Worm (Caenorhabditis elegans) whole organism, L4 larva: Measurements from ENCODE around the gene C04H5.7.

Source experiments
- aha-1 ChIP-seq: fragments of 150-350 bp; peaks from one replicate; lab custom pipeline; 2014; ENCODE audit warnings: missing biosample characterization, missing genetic modification characterization
- aly-2 ChIP-seq: sonication (generic microtip); optimal IDR thresholded peaks from 2 replicates; lab custom pipeline; 2018; ENCODE audit warnings: missing biosample characterization, missing genetic modification characterization
- daf-12 ChIP-seq: fragments of 150-350 bp; optimal IDR thresholded peaks from 2 replicates; lab custom pipeline; 2014; ENCODE audit warnings: missing biosample characterization, missing genetic modification reagents, missing genetic modification characterization
- lin-15B ChIP-seq: fragments of 150-350 bp; sonication (generic microtip); optimal IDR thresholded peaks from 3 replicates; lab custom pipeline; 2014; ENCODE audit warnings: missing biosample characterization, missing genetic modification characterization
- nhr-28 ChIP-seq: fragments of 150-350 bp; optimal IDR thresholded peaks from 2 replicates; lab custom pipeline; 2014; ENCODE audit warnings: missing biosample characterization, missing genetic modification characterization
- nhr-6 ChIP-seq: fragments of 150-350 bp; optimal IDR thresholded peaks from 2 replicates; lab custom pipeline; 2014; ENCODE audit warnings: missing biosample characterization, missing genetic modification characterization
- snpc-4 ChIP-seq: fragments of 150-350 bp; optimal IDR thresholded peaks from 2 replicates; lab custom pipeline; 2014; ENCODE audit warnings: missing biosample characterization, missing genetic modification characterization
- unc-39 ChIP-seq: sonication (generic microtip); optimal IDR thresholded peaks from 2 replicates; lab custom pipeline; 2017; ENCODE audit warnings: missing biosample characterization, missing genetic modification characterization
- unc-62 ChIP-seq, 3 experiments: fragments of 150-350 bp in 1 of 3; sonication (generic microtip); optimal IDR thresholded peaks in 2 of 3; peaks in 1 of 3; 1 replicate in 1 of 3; 2 replicates in 2 of 3; lab custom pipeline; 2014 to 2017; ENCODE audit warnings: missing biosample characterization in 3 of 3, missing genetic modification characterization in 3 of 3, missing genetic modification reagents in 3 of 3, missing genotype in 1 of 3
- zag-1 ChIP-seq: fragments of 150-350 bp; optimal IDR thresholded peaks from 2 replicates; lab custom pipeline; 2014; ENCODE audit warnings: missing biosample characterization, missing genetic modification characterization
- zfp-3 ChIP-seq: fragments of 200-800 bp; sonication (Bioruptor generic); conservative IDR thresholded peaks from 2 replicates; pipeline ENCODE4 v1.3.6; 2022; ENCODE audit warnings: missing genetic modification reagents, missing genetic modification characterization, missing compliant biosample characterization

The C04H5.7 gene

DNA sequence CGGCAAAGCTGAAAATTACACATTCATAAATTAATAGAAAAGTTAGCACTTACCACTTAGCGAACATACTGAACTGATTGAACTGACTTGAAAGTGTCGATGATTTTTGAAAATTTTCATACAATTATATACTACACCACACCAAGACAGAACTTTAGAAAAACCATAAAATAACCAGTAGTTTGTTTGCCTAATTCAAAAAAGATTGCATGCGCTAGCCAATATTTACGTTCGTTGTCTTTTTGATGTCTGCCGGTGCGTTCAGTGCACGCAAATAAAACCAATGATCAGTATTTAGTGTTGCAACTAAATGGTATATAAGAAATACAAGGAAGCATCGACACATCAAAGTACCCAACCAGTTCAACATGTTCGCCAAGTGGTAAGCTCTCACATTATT is 42.8 kb downstream of the C04H5.7 start, which contains the start of the genes nspb-8 and nspb-9:
Gene nspb-8 (minus strand): TSS at position 101 of the 400 bp plus-strand sequence.
Gene nspb-9 (plus strand): TSS at position 311 of the 400 bp plus-strand sequence.
- TF ChIP-seq unc-62 (GFP tag; optimal IDR thresholded peaks at IDR 0.05 in 1 of 2; lab: Kevin White, UChicago) (peak in 1 of 2 experiments; percentile 46), unc-62 (tag; optimal IDR thresholded peaks at IDR 0.05; lab: Kevin White, UChicago) (no peak), lin-15B (tag; lab: Kevin White, UChicago) (no peak), aha-1 (tag; lab: Kevin White, UChicago) (peak; percentile 42)

DNA sequence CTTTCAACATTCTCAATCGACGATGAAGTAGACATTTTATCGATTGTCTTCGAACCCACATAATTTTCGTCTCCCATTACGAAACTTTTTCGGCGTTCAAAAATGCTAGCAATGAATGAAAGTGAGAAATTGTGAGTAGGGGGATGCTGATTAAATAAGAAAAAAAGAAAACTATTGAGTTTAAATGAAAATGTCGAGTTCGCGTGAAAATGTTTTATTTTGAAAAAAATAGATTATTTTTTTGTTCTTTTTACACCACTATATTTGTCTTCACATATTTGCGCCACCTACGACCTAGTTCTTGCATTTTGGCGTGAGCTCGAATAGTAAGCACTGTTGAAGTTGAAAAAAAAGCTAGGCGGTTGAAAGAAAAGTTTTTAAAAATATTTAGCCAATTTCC is 44.5 kb downstream of the C04H5.7 start, which contains the start of gene C01G12.3:
Gene C01G12.3 (minus strand): TSS at position 101 of the 400 bp plus-strand sequence.
- TF ChIP-seq unc-62 (GFP tag; optimal IDR thresholded peaks at IDR 0.05 in 1 of 2; lab: Kevin White, UChicago) (peak in 1 of 2 experiments; percentile 11), unc-62 (tag; optimal IDR thresholded peaks at IDR 0.05; lab: Kevin White, UChicago) (no peak), unc-39 (no peak)

DNA sequence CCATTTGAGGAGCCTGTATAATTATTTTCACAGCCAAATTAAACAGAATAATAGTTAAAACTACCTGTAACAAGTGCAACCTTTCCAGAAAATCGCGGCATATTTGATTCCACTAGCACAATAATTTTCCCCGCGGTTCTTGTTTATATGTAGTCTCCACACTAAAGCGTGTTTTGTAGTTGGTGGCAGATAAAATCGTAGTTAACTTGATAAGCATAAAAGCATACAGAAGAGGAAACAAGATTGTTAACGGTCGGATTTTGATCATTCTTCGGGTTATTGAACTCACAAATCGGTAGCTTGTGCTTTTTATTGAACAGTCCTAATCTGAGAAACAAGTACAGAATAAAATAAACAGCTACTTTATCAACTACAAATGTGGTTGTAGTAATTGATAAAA is 49.7 kb downstream of the C04H5.7 start, which contains the start of gene C01G12.5:
Gene C01G12.5 (minus strand): TSS at position 101 of the 400 bp plus-strand sequence.
- TF ChIP-seq nhr-28 (tag; lab: Kevin White, UChicago) (peak; percentile 24), aha-1 (tag; lab: Kevin White, UChicago) (peak; percentile 26), zag-1 (no peak)

DNA sequence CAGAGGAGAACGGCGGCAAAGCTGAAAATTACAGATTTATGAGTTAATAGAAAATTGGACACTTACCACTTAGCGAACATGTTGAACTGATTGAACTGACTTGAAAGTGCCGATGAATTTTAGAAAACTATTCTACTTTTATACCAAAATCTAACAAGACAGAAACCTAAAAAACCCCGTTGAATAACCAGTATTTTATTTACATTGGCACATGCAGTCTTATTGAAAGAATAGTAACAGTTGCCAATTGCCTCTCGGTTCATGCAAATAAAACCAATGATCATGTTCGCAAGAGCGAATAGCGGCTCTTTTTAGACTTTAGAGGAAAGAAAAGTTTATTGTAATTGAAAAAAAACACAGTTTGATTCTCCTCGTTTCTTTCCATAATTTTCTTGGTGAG is 50.4 kb downstream of the C04H5.7 start, which contains the start of gene nspb-10:
Gene nspb-10 (minus strand): TSS at position 101 of the 400 bp plus-strand sequence.
- no peak for TF ChIP-seq daf-12 (tag; lab: Kevin White, UChicago)
- no peak for TF ChIP-seq aly-2 (tag; lab: Kevin White, UChicago)
- TF ChIP-seq nhr-6 (tag; lab: Kevin White, UChicago) = no peak
- TF ChIP-seq zfp-3 = no peak
- no peak for TF ChIP-seq snpc-4 (tag; lab: Kevin White, UChicago)
